Fruit fly (Drosophila melanogaster) whole organism, wandering third instar larva: ENCODE results near the gene CG10353.
A peak's percentile ranks its signal among the peaks of the same experiment; 100 is the strongest.

ENCODE experiments used
- Abd-B ChIP-seq: fragments of >200 bp; optimal IDR thresholded peaks from 2 replicates; lab custom pipeline; 2017; ENCODE audit warnings: missing biosample characterization, missing genetic modification characterization
- CG32264 ChIP-seq: fragments of 200-800 bp; sonication (Bioruptor generic); optimal IDR thresholded peaks from 2 replicates; lab custom pipeline; 2016; ENCODE audit warnings: missing biosample characterization, missing genetic modification characterization
- CG9705 ChIP-seq: fragments of 200-800 bp; sonication (Bioruptor generic); optimal IDR thresholded peaks from 2 replicates; lab custom pipeline; 2018; ENCODE audit warnings: missing biosample characterization, mild to moderate bottlenecking, missing genetic modification characterization
- CrebA ChIP-seq: fragments of 200-800 bp; sonication (Bioruptor generic); optimal IDR thresholded peaks from 2 replicates; lab custom pipeline; 2016; ENCODE audit warnings: missing biosample characterization, mild to moderate bottlenecking, missing genetic modification characterization, borderline replicate concordance
- Dfd ChIP-seq: fragments of >200 bp; optimal IDR thresholded peaks from 2 replicates; lab custom pipeline; 2017; ENCODE audit warnings: missing biosample characterization, missing genetic modification characterization
- Dif ChIP-seq: fragments of 200-275, 200-300 bp; sonication (Bioruptor generic); optimal IDR thresholded peaks from 2 replicates; lab custom pipeline; 2018; ENCODE audit warnings: missing biosample characterization, missing genetic modification characterization; ENCODE audit not compliant: partially characterized antibody
- GATAd ChIP-seq: sonication (Bioruptor generic); optimal IDR thresholded peaks from 2 replicates; lab custom pipeline; 2016; ENCODE audit warnings: missing biosample characterization, missing genetic modification characterization
- HLH106 ChIP-seq: fragments of 200-800 bp; optimal IDR thresholded peaks from 3 replicates; lab custom pipeline; 2019; ENCODE audit warnings: missing biosample characterization, mild to moderate bottlenecking, missing genetic modification characterization, moderate library complexity
- Hnf4 ChIP-seq: fragments of 200-800 bp; sonication (Bioruptor generic); optimal IDR thresholded peaks from 2 replicates; lab custom pipeline; 2016; ENCODE audit warnings: missing biosample characterization, mild to moderate bottlenecking, missing genetic modification characterization
- Hr78 ChIP-seq: fragments of >200 bp; optimal IDR thresholded peaks from 2 replicates; lab custom pipeline; 2017; ENCODE audit warnings: missing biosample characterization, missing genetic modification characterization
- Hr83 ChIP-seq: fragments of 200-300 bp; sonication (Bioruptor generic); optimal IDR thresholded peaks from 2 replicates; lab custom pipeline; 2016; ENCODE audit warnings: missing biosample characterization, mild to moderate bottlenecking, missing genetic modification characterization, moderate library complexity; ENCODE audit not compliant: poor library complexity, severe bottlenecking
- Jra ChIP-seq: sonication (Bioruptor generic); optimal IDR thresholded peaks from 2 replicates; lab custom pipeline; 2016; ENCODE audit warnings: missing biosample characterization, missing genetic modification characterization
- Mio ChIP-seq: sonication (Bioruptor generic); optimal IDR thresholded peaks from 2 replicates; lab custom pipeline; 2016; ENCODE audit warnings: missing biosample characterization, missing genetic modification characterization
- Myc ChIP-seq: fragments of >200 bp; optimal IDR thresholded peaks from 2 replicates; lab custom pipeline; 2017
- N ChIP-seq: fragments of >200 bp; optimal IDR thresholded peaks from 2 replicates; lab custom pipeline; 2018; ENCODE audit warnings: missing biosample characterization, missing external identifiers, missing genetic modification characterization
- OdsH ChIP-seq: fragments of 200-800 bp; sonication (Bioruptor generic); optimal IDR thresholded peaks from 2 replicates; lab custom pipeline; 2016; ENCODE audit warnings: missing biosample characterization, mild to moderate bottlenecking, missing genetic modification characterization
- Rel ChIP-seq, 2 experiments: fragments of 200-800 bp; sonication (Bioruptor generic) in 1 of 2; optimal IDR thresholded peaks; 2 replicates in 1 of 2; 3 replicates in 1 of 2; lab custom pipeline; 2016 to 2019; ENCODE audit warnings: mild to moderate bottlenecking in 2 of 2, missing biosample characterization in 2 of 2, missing genetic modification characterization in 2 of 2, moderate library complexity in 1 of 2
- Sp1 ChIP-seq: fragments of 200-800 bp; sonication (Bioruptor generic); optimal IDR thresholded peaks from 3 replicates; lab custom pipeline; 2019; ENCODE audit warnings: missing biosample characterization, mild to moderate bottlenecking, missing genetic modification characterization, moderate library complexity
- Vsx2 ChIP-seq: fragments of 200-300, 225-300 bp; sonication (Bioruptor generic); optimal IDR thresholded peaks from 2 replicates; lab custom pipeline; 2018; ENCODE audit warnings: missing biosample characterization, missing genetic modification characterization; ENCODE audit not compliant: partially characterized antibody
- br ChIP-seq: fragments of 200-800 bp; sonication (Bioruptor generic); optimal IDR thresholded peaks from 2 replicates; lab custom pipeline; 2016; ENCODE audit warnings: missing biosample characterization, missing genetic modification characterization
- brk ChIP-seq: fragments of 200-800 bp; sonication (Bioruptor generic); optimal IDR thresholded peaks from 2 replicates; lab custom pipeline; 2016; ENCODE audit warnings: missing biosample characterization, mild to moderate bottlenecking, missing genetic modification characterization
- dl ChIP-seq, 2 experiments: fragments of 175-275, 200-275 bp in 1 of 2; fragments of 200-275 bp in 1 of 2; sonication (Bioruptor generic); optimal IDR thresholded peaks; lab custom pipeline; 2018; ENCODE audit warnings: mild to moderate bottlenecking in 2 of 2, missing biosample characterization in 2 of 2, missing genetic modification characterization in 2 of 2, moderate library complexity in 2 of 2; ENCODE audit not compliant: partially characterized antibody in 2 of 2, insufficient read depth in 1 of 2
- dmrt93B ChIP-seq: fragments of 200-800 bp; sonication (Bioruptor generic); optimal IDR thresholded peaks from 2 replicates; lab custom pipeline; 2018; ENCODE audit warnings: missing biosample characterization, mild to moderate bottlenecking, missing genetic modification characterization
- dsf ChIP-seq: sonication (Bioruptor generic); optimal IDR thresholded peaks from 2 replicates; lab custom pipeline; 2016; ENCODE audit warnings: missing biosample characterization, missing genetic modification characterization, borderline replicate concordance
- ey ChIP-seq: fragments of 200-800 bp; sonication (Bioruptor generic); optimal IDR thresholded peaks from 2 replicates; lab custom pipeline; 2016; ENCODE audit warnings: missing biosample characterization, missing genetic modification characterization
- foxo ChIP-seq, 2 experiments: fragments of 200-800 bp; sonication (Bioruptor generic); optimal IDR thresholded peaks; 2 replicates in 1 of 2; 3 replicates in 1 of 2; lab custom pipeline; 2016 to 2017; ENCODE audit warnings: missing biosample characterization in 2 of 2, missing genetic modification characterization in 2 of 2
- fru ChIP-seq: fragments of 200-800 bp; sonication (Bioruptor generic); optimal IDR thresholded peaks from 3 replicates; lab custom pipeline; 2016; ENCODE audit warnings: missing biosample characterization, mild to moderate bottlenecking, missing genetic modification characterization
- h ChIP-seq: fragments of 200-800 bp; sonication (Bioruptor generic); optimal IDR thresholded peaks from 3 replicates; lab custom pipeline; 2016; ENCODE audit warnings: missing biosample characterization, mild to moderate bottlenecking, missing genetic modification characterization
- jim ChIP-seq: fragments of 175-275, 200-325 bp; sonication (Bioruptor generic); optimal IDR thresholded peaks from 2 replicates; lab custom pipeline; 2016; ENCODE audit warnings: missing biosample characterization, mild to moderate bottlenecking, missing genetic modification characterization
- lola ChIP-seq: fragments of >200 bp; optimal IDR thresholded peaks from 2 replicates; lab custom pipeline; 2017; ENCODE audit warnings: missing biosample characterization, missing genetic modification characterization
- pan ChIP-seq: fragments of >200 bp; optimal IDR thresholded peaks from 2 replicates; lab custom pipeline; 2017
- psq ChIP-seq: fragments of 200-800 bp; sonication (Bioruptor generic); optimal IDR thresholded peaks from 3 replicates; lab custom pipeline; 2017; ENCODE audit warnings: missing biosample characterization, mild to moderate bottlenecking, missing genetic modification characterization, moderate library complexity
- rgr ChIP-seq: fragments of 200-800 bp; sonication (Bioruptor generic); optimal IDR thresholded peaks from 3 replicates; lab custom pipeline; 2016; ENCODE audit warnings: missing biosample characterization, mild to moderate bottlenecking, missing genetic modification characterization
- sage ChIP-seq: fragments of 200-800 bp; sonication (Bioruptor generic); optimal IDR thresholded peaks from 2 replicates; lab custom pipeline; 2016; ENCODE audit warnings: missing biosample characterization, mild to moderate bottlenecking, missing genetic modification characterization
- sv ChIP-seq: fragments of 200-800 bp; sonication (Bioruptor generic); optimal IDR thresholded peaks from 3 replicates; lab custom pipeline; 2016; ENCODE audit warnings: missing biosample characterization, missing genetic modification characterization
- tai ChIP-seq: sonication (Bioruptor generic); optimal IDR thresholded peaks from 2 replicates; lab custom pipeline; 2016; ENCODE audit warnings: missing biosample characterization, missing genetic modification characterization
- usp ChIP-seq: fragments of >200 bp; optimal IDR thresholded peaks from 2 replicates; lab custom pipeline; 2017; ENCODE audit warnings: missing biosample characterization, missing genetic modification characterization
- woc ChIP-seq: sonication (Bioruptor generic); optimal IDR thresholded peaks from 2 replicates; lab custom pipeline; 2016; ENCODE audit warnings: missing biosample characterization, mild to moderate bottlenecking, missing genetic modification characterization

The CG10353 gene

DNA sequence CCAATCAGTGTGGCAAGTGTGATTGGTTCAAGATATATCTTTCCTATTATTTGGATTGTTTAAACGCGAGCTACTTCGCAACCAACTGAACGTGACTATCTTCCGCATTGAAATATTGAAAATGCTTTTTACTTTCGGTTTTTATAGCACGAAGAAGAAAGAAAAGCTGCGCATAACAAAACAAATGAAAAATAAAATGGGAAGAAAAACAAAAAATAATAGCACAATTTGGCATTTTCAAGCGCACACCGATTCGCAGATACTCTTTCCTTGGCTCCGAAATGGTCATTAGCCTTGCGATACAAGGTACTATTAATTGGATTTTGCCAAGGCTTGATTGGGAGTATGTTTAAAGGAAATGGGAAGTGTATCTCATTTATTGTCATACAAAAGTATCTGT is 37.6 kb upstream of the CG10353 start, which contains the start of gene Sclp:
Sclp (minus strand) TSS at position 101 of the 400 bp plus-strand sequence.
- TF ChIP-seq tai (no peak), Sp1 (peak; percentile 10), h (GFP tag; lab: Kevin White, UChicago) (no peak), Hnf4 (GFP tag; lab: Kevin White, UChicago) (no peak), Rel (GFP tag; optimal IDR thresholded peaks at IDR 0.05; lab: Kevin White, UChicago) (no peak), Rel (tag; optimal IDR thresholded peaks at IDR 0.05; lab: Kevin White, UChicago) (peak; percentile 1), HLH106 (tag; lab: Kevin White, UChicago) (peak; percentile 34)

DNA sequence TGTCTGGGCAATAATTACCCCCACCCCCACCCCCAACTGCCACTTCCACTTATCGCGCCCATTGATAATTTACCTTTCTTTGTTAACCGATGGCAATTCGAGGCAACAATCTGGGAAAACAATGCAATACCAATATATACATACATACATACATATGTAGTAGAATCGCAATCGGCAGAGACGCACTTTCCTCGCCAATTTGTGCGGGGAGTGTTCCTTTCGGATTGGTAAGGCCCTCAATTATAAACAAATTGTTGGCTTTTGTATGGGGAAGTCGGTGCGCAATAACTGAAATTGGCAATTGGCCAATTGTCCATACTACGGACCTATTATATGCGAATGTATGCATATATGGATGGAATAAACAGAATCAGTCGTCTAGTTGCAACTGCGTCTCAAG is 36.7 kb upstream of the CG10353 start:
- no peak for TF ChIP-seq Sp1
- TF ChIP-seq Rel (GFP tag; optimal IDR thresholded peaks at IDR 0.05; lab: Kevin White, UChicago): no peak
- TF ChIP-seq Rel (tag; optimal IDR thresholded peaks at IDR 0.05; lab: Kevin White, UChicago): peak; percentile 25
- no peak for TF ChIP-seq GATAd (GFP tag; lab: Kevin White, UChicago)
- TF ChIP-seq Myc (lab: Kevin White, UChicago): no peak
- TF ChIP-seq lola (GFP tag; lab: Kevin White, UChicago): no peak

DNA sequence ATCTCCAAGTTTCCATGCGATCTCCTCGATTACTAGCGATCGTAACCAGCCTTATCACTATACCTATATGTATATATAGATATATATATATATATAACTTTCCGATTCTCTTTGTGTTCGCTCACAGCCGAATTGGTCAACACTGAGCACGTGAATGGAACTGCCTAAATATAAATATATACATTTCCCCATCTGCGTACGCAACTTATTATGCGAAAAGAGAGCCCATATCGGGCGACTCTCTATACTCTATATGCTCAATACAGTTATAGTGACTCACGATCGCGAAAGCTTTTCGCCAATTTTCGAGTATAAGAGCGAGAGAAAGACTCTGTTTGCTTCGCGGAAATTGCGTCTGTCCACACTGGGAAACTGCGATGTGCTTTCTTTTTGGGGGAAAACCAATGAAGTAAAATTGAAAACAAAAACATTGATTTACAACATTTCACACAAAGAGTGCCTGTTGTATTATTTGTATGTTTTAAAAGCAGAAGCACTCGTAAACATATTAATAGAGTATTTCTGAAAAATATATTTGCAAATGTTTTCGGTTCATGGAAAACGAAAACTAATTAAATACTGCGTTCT is 35.8 kb upstream of the CG10353 start:
- TF ChIP-seq Jra (GFP tag; lab: Kevin White, UChicago): no peak
- no peak for TF ChIP-seq Rel (GFP tag; optimal IDR thresholded peaks at IDR 0.05; lab: Kevin White, UChicago)
- TF ChIP-seq Rel (tag; optimal IDR thresholded peaks at IDR 0.05; lab: Kevin White, UChicago): peak; percentile 94
- TF ChIP-seq Mio (GFP tag; lab: Kevin White, UChicago): no peak
- peak; percentile 17 for TF ChIP-seq sage
- no peak for TF ChIP-seq Dif (GFP tag; lab: Kevin White, UChicago)
- peak; percentile 2 for TF ChIP-seq Hnf4 (GFP tag; lab: Kevin White, UChicago)
- TF ChIP-seq Vsx2 (GFP tag; lab: Kevin White, UChicago): no peak
- TF ChIP-seq Hr83: no peak
- TF ChIP-seq, all 38 proteins: peak for 3

- no peak for TF ChIP-seq sage
- TF ChIP-seq ey (GFP tag; lab: Kevin White, UChicago): peak; percentile 75
- peak; percentile 77 for TF ChIP-seq Hnf4 (GFP tag; lab: Kevin White, UChicago)
- TF ChIP-seq pan: no peak
- no peak for TF ChIP-seq Dfd (GFP tag; lab: Kevin White, UChicago)
- TF ChIP-seq GATAd (GFP tag; lab: Kevin White, UChicago): no peak
- peak; percentile 85 for TF ChIP-seq fru (GFP tag; lab: Kevin White, UChicago)
- no peak for TF ChIP-seq dsf
- peak; percentile 85 for TF ChIP-seq h (GFP tag; lab: Kevin White, UChicago)
- peak; percentile 83 for TF ChIP-seq CG9705 (GFP tag; lab: Kevin White, UChicago)
- peak; percentile 93 for TF ChIP-seq Sp1
- TF ChIP-seq CG32264: peak; percentile 0
- TF ChIP-seq N (GFP tag; lab: Kevin White, UChicago): no peak
- TF ChIP-seq Vsx2 (GFP tag; lab: Kevin White, UChicago): no peak
- no peak for TF ChIP-seq usp (GFP tag; lab: Kevin White, UChicago)
- no peak for TF ChIP-seq Hr78 (GFP tag; lab: Kevin White, UChicago)
- TF ChIP-seq psq: peak; percentile 72
- TF ChIP-seq tai: no peak
- TF ChIP-seq Myc (lab: Kevin White, UChicago): no peak
- peak; percentile 72 for TF ChIP-seq sv (GFP tag; lab: Kevin White, UChicago)
- TF ChIP-seq dl (GFP tag; optimal IDR thresholded peaks at IDR 0.05; lab: Kevin White, UChicago; ENCODE audit: insufficient read depth in 1 of 2, partially characterized antibody in 2 of 2): no peak
- no peak for TF ChIP-seq lola (GFP tag; lab: Kevin White, UChicago)
- TF ChIP-seq woc (GFP tag; lab: Kevin White, UChicago): peak; percentile 69
- TF ChIP-seq Abd-B: no peak
- TF ChIP-seq Mio (GFP tag; lab: Kevin White, UChicago): no peak
- TF ChIP-seq Hr83: no peak
- peak; percentile 81 for TF ChIP-seq rgr
- TF ChIP-seq br (GFP tag; lab: Kevin White, UChicago): peak; percentile 74
- no peak for TF ChIP-seq Rel (GFP tag; optimal IDR thresholded peaks at IDR 0.05; lab: Kevin White, UChicago)
- peak; percentile 69 for TF ChIP-seq Rel (tag; optimal IDR thresholded peaks at IDR 0.05; lab: Kevin White, UChicago)
- peak; percentile 42 for TF ChIP-seq CrebA (GFP tag; lab: Kevin White, UChicago)
- TF ChIP-seq brk (GFP tag; lab: Kevin White, UChicago): peak; percentile 71
- TF ChIP-seq Jra (GFP tag; lab: Kevin White, UChicago): peak; percentile 24
- no peak for TF ChIP-seq jim (GFP tag; lab: Kevin White, UChicago)
- peak; percentile 72 for TF ChIP-seq dmrt93B (GFP tag; lab: Kevin White, UChicago)
- TF ChIP-seq foxo (GFP tag; optimal IDR thresholded peaks at IDR 0.05; lab: Kevin White, UChicago): peak in 1 of 2 experiments; percentile 85
- no peak for TF ChIP-seq Dif (GFP tag; lab: Kevin White, UChicago)
- peak; percentile 87 for TF ChIP-seq OdsH (GFP tag; lab: Kevin White, UChicago)
- TF ChIP-seq HLH106 (tag; lab: Kevin White, UChicago): peak; percentile 92
Observed at dm6 chrX:11920959-11921358, 34.0 kb upstream of the CG10353 start.
